Worm (Caenorhabditis elegans) whole organism, mixed stage, embryonic: ENCODE measurements around the gene srx-41.

ENCODE experiments used
- M03D4.4 ChIP-seq: sonication (generic microtip); optimal IDR thresholded peaks from 2 replicates; lab custom pipeline; 2017; ENCODE audit warnings: mild to moderate bottlenecking, missing genetic modification characterization, missing compliant biosample characterization
- ceh-39 ChIP-seq: fragments of 150-350 bp; optimal IDR thresholded peaks from 2 replicates; lab custom pipeline; 2014; ENCODE audit warnings: missing biosample characterization, missing genetic modification characterization
- ceh-43 ChIP-seq: fragments of 200-800 bp; sonication (Bioruptor generic); optimal IDR thresholded peaks from 2 replicates; lab custom pipeline; 2018; ENCODE audit warnings: mild to moderate bottlenecking, missing genetic modification characterization, moderate library complexity, missing compliant biosample characterization
- ceh-83 ChIP-seq: fragments of 200-800 bp; sonication (Bioruptor generic); optimal IDR thresholded peaks from 2 replicates; lab custom pipeline; 2018; ENCODE audit warnings: mild to moderate bottlenecking, missing genetic modification characterization, missing compliant biosample characterization
- ces-1 ChIP-seq: fragments of 150-350 bp; optimal IDR thresholded peaks from 2 replicates; lab custom pipeline; 2014; ENCODE audit warnings: missing biosample characterization, missing genetic modification reagents, missing genetic modification characterization
- cnd-1 ChIP-seq: fragments of 200-800 bp; sonication (Bioruptor generic); optimal IDR thresholded peaks from 2 replicates; lab custom pipeline; 2018; ENCODE audit warnings: mild to moderate bottlenecking, missing genetic modification characterization, missing compliant biosample characterization
- drap-1 ChIP-seq: fragments of 200-800 bp; sonication (Bioruptor generic); optimal IDR thresholded peaks from 3 replicates; lab custom pipeline; 2018; ENCODE audit warnings: mild to moderate bottlenecking, missing genetic modification characterization, missing compliant biosample characterization
- elt-1 ChIP-seq: sonication (generic microtip); optimal IDR thresholded peaks from 2 replicates; lab custom pipeline; 2017; ENCODE audit warnings: missing genetic modification characterization, mild to moderate bottlenecking, missing compliant biosample characterization, antibody characterized with exemption, moderate library complexity, borderline replicate concordance; ENCODE audit not compliant: insufficient read depth
- elt-3 ChIP-seq: fragments of 150-350 bp; optimal IDR thresholded peaks from 2 replicates; lab custom pipeline; 2014; ENCODE audit warnings: missing biosample characterization, missing genetic modification characterization
- flh-1 ChIP-seq: fragments of 200-800 bp; sonication (Bioruptor generic); optimal IDR thresholded peaks from 2 replicates; lab custom pipeline; 2018; ENCODE audit warnings: mild to moderate bottlenecking, missing genetic modification characterization, moderate library complexity, missing compliant biosample characterization
- ham-2 ChIP-seq: fragments of 200-800 bp; sonication (Bioruptor generic); optimal IDR thresholded peaks from 2 replicates; lab custom pipeline; 2018; ENCODE audit warnings: mild to moderate bottlenecking, missing genetic modification characterization, missing compliant biosample characterization
- hlh-1 ChIP-seq: fragments of 150-350 bp; optimal IDR thresholded peaks from 2 replicates; lab custom pipeline; 2014; ENCODE audit warnings: missing biosample characterization, missing genetic modification reagents, missing genetic modification characterization
- lin-13 ChIP-seq: fragments of 150-350 bp; optimal IDR thresholded peaks from 2 replicates; lab custom pipeline; 2014; ENCODE audit warnings: missing biosample characterization, missing genetic modification characterization
- lin-32 ChIP-seq: fragments of 200-800 bp; sonication (Bioruptor generic); optimal IDR thresholded peaks from 2 replicates; lab custom pipeline; 2018; ENCODE audit warnings: mild to moderate bottlenecking, missing genetic modification characterization, missing compliant biosample characterization
- lsy-2 ChIP-seq: fragments of 150-350 bp; optimal IDR thresholded peaks from 2 replicates; lab custom pipeline; 2014; ENCODE audit warnings: missing biosample characterization, missing genetic modification characterization
- mab-5 ChIP-seq: fragments of 150-350 bp; optimal IDR thresholded peaks from 2 replicates; lab custom pipeline; 2014; ENCODE audit warnings: missing biosample characterization, missing genetic modification characterization
- mep-1 ChIP-seq: fragments of 150-350 bp; optimal IDR thresholded peaks from 2 replicates; lab custom pipeline; 2017; ENCODE audit warnings: missing biosample characterization, missing genetic modification reagents, missing genetic modification characterization, inconsistent platforms
- mls-2 ChIP-seq: sonication (generic microtip); optimal IDR thresholded peaks from 2 replicates; lab custom pipeline; 2016; ENCODE audit warnings: mild to moderate bottlenecking, missing genetic modification characterization, moderate library complexity, missing compliant biosample characterization
- nhr-12 ChIP-seq: fragments of 150-350 bp; optimal IDR thresholded peaks from 2 replicates; lab custom pipeline; 2014; ENCODE audit warnings: missing biosample characterization, missing genetic modification characterization
- nhr-2 ChIP-seq: fragments of 150-350 bp; optimal IDR thresholded peaks from 2 replicates; lab custom pipeline; 2014; ENCODE audit warnings: missing biosample characterization, missing genetic modification characterization
- nhr-237 ChIP-seq: fragments of 150-350 bp; optimal IDR thresholded peaks from 2 replicates; lab custom pipeline; 2014; ENCODE audit warnings: missing biosample characterization, missing genetic modification characterization
- nhr-28 ChIP-seq: fragments of 150-350 bp; optimal IDR thresholded peaks from 2 replicates; lab custom pipeline; 2014; ENCODE audit warnings: missing biosample characterization, missing genetic modification characterization
- sem-2 ChIP-seq: fragments of 200-800 bp; sonication (Bioruptor generic); optimal IDR thresholded peaks from 2 replicates; lab custom pipeline; 2018; ENCODE audit warnings: mild to moderate bottlenecking, missing genetic modification characterization, missing compliant biosample characterization
- snpc-4 ChIP-seq: fragments of 150-350 bp; optimal IDR thresholded peaks from 2 replicates; lab custom pipeline; 2014; ENCODE audit warnings: missing biosample characterization, missing genetic modification characterization
- sptf-1 ChIP-seq: sonication (generic microtip); optimal IDR thresholded peaks from 2 replicates; lab custom pipeline; 2017; ENCODE audit warnings: mild to moderate bottlenecking, missing genetic modification characterization, moderate library complexity, missing compliant biosample characterization
- tbx-8 ChIP-seq: fragments of 200-800 bp; sonication (Bioruptor generic); optimal IDR thresholded peaks from 2 replicates; lab custom pipeline; 2018; ENCODE audit warnings: mild to moderate bottlenecking, missing genetic modification characterization, moderate library complexity, missing compliant biosample characterization
- unc-120 ChIP-seq: sonication (generic microtip); optimal IDR thresholded peaks from 2 replicates; lab custom pipeline; 2017; ENCODE audit warnings: missing genetic modification characterization, missing compliant biosample characterization; ENCODE audit not compliant: poor library complexity, severe bottlenecking
- unc-39 ChIP-seq: fragments of 150-350 bp; optimal IDR thresholded peaks from 2 replicates; lab custom pipeline; 2014; ENCODE audit warnings: missing biosample characterization, missing genetic modification characterization
- unc-62 ChIP-seq: fragments of 150-350 bp; optimal IDR thresholded peaks from 2 replicates; lab custom pipeline; 2014; ENCODE audit warnings: missing biosample characterization, missing genetic modification reagents, missing genetic modification characterization
- zip-8 ChIP-seq: fragments of 150-350 bp; optimal IDR thresholded peaks from 2 replicates; lab custom pipeline; 2014; ENCODE audit warnings: missing biosample characterization, missing genetic modification characterization

srx-41 gene

DNA sequence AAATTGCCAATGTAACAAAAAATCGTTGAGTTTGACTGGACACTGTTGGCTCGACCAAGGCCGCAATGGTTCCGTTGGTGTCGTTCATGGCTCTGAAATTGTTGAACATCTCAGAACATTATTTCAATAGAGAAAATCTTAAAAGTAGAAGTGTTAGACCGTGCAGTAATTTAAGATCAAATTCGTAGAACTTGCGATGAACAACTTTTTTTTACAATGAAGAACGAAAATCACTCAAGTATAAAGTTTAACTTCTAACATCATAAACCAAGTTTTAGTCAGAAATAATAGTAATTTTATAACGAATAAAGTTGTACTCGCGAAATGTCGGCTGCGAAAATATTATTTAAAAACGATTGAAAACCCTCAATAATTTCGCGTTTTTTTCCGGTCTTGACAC, at the start of gene srx-41:
Gene srx-41, minus strand, starts transcription at position 101 of the 400 bp plus-strand sequence.
- no peak for TF ChIP-seq sem-2 (GFP tag; lab: Kevin White, UChicago)
- TF ChIP-seq elt-1 = no peak
- TF ChIP-seq cnd-1 (tag; lab: Kevin White, UChicago) = no peak
- TF ChIP-seq mls-2 (tag; lab: Kevin White, UChicago) = no peak
- no peak for TF ChIP-seq ceh-39 (tag; lab: Kevin White, UChicago)
- no peak for TF ChIP-seq zip-8 (tag; lab: Kevin White, UChicago)
- no peak for TF ChIP-seq nhr-2 (tag; lab: Kevin White, UChicago)

DNA sequence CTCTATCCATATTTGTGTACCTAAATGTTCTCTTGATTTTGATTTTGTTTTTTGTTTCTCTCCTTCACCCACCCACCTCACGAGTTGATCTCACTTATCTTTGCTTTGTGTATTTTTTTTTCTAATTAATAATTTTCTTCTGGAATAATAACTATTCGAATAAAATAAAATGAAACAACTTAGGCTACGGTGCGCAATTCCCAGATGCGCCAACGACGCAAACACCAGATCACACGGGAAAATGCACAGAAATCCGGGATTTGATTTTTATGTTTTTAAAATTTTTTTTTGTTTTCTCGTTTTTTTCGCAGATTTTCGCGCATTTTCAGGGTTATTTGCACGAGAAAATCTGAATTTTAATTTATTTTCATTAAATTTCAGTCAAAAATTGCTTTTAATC, 49.3 kb upstream of the srx-41 start:
- TF ChIP-seq ces-1 (GFP tag; lab: Kevin White, UChicago) (no peak), cnd-1 (tag; lab: Kevin White, UChicago) (no peak), lsy-2 (peak; percentile 47), flh-1 (no peak)

DNA sequence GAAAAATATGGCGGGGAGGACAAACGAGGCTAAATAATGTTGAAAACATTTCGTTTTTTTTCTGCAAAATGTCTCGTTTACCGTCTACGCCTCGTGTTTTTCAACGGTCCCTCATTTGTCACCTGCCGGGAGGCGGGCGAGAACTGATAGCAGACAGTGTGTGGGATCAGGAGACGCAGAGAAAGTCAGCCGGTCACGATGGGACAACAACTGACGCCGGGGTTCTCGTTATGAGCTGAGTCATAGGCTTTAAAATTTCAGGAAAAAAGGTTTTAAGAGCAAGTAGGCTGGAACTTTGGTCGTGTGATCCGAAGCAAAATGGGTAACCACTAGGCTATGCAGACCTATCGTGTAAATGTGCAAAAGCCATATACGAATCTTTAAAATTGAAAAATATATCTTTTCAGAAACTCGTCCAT, 48.8 kb upstream of the srx-41 start, which contains the start of gene W08A12.2:
Gene W08A12.2, minus strand, starts transcription at position 103 of the 419 bp plus-strand sequence.
- no peak for TF ChIP-seq snpc-4
- no peak for TF ChIP-seq tbx-8 (GFP tag; lab: Kevin White, UChicago)
- TF ChIP-seq hlh-1 (tag; lab: Kevin White, UChicago) = peak; percentile 98
- no peak for TF ChIP-seq mab-5
- TF ChIP-seq lin-13 (tag; lab: Kevin White, UChicago) = no peak
- TF ChIP-seq ces-1 (GFP tag; lab: Kevin White, UChicago) = no peak
- TF ChIP-seq unc-120 (tag; lab: Kevin White, UChicago) = peak; percentile 58
- no peak for TF ChIP-seq nhr-237
- TF ChIP-seq lsy-2 = no peak
- no peak for TF ChIP-seq nhr-12 (tag; lab: Kevin White, UChicago)
- peak; percentile 25 for TF ChIP-seq nhr-2 (tag; lab: Kevin White, UChicago)
- peak; percentile 7 for TF ChIP-seq unc-62
- no peak for TF ChIP-seq ceh-39 (tag; lab: Kevin White, UChicago)
- no peak for TF ChIP-seq mls-2 (tag; lab: Kevin White, UChicago)

DNA sequence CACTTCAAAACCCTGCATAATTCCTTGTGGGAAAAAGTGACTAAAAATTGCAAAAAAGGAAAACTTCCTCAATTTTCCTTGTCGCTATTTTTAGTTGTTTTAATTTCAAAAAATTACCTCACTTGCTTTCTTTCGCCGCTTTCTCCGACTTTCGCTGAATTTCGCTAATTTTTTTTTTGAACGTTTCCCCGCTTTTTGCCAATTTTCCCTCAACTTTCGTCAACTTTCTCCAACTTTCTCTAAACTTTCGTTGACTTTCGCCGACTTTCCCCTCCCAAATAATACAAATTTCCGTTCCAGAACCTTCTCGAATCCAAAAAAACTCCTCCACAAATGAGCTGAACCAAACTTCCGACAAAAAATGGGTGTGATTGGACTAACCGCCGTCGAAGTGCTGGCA, 45.6 kb upstream of the srx-41 start, which contains the start of gene W08A12.3:
Gene W08A12.3, plus strand, starts transcription at position 301 of the 400 bp plus-strand sequence.
- TF ChIP-seq flh-1 (no peak), mep-1 (tag; lab: Kevin White, UChicago) (no peak), hlh-1 (tag; lab: Kevin White, UChicago) (no peak), unc-62 (no peak), nhr-2 (tag; lab: Kevin White, UChicago) (no peak), elt-1 (no peak), unc-120 (tag; lab: Kevin White, UChicago) (no peak), M03D4.4 (tag; lab: Kevin White, UChicago) (no peak), ham-2 (no peak), sptf-1 (no peak), ceh-43 (no peak), unc-39 (no peak), mab-5 (no peak), elt-3 (tag; lab: Kevin White, UChicago) (no peak)
- TF ChIP-seq, all 35 proteins: peak for 0

DNA sequence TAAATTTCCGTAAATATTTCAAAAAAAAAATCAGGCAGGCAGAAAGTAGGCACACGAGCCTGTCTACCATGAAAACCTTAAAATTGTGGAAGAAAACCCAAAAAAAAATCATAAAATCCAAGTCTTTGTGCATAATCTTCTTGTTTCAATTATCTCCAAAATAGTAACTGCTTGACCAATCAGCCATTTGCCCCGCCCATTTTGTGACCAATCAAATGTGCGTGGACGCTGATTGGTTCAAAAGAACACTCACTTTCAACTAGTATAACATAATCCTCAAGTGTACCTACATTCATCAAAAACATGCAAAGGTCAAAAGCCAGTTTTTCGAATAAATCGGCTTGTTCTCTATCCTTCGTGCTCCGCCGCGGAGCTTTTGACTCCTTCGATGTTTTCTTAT, 41.5 kb upstream of the srx-41 start:
- TF ChIP-seq nhr-2 (tag; lab: Kevin White, UChicago) (no peak), drap-1 (GFP tag; lab: Kevin White, UChicago) (no peak), elt-1 (no peak), mab-5 (no peak), sem-2 (GFP tag; lab: Kevin White, UChicago) (no peak), ceh-39 (tag; lab: Kevin White, UChicago) (no peak), lin-32 (GFP tag; lab: Kevin White, UChicago) (no peak), zip-8 (tag; lab: Kevin White, UChicago) (no peak), hlh-1 (tag; lab: Kevin White, UChicago) (no peak), mls-2 (tag; lab: Kevin White, UChicago) (no peak), M03D4.4 (tag; lab: Kevin White, UChicago) (no peak), nhr-12 (tag; lab: Kevin White, UChicago) (no peak), unc-39 (no peak), mep-1 (tag; lab: Kevin White, UChicago) (no peak)

DNA sequence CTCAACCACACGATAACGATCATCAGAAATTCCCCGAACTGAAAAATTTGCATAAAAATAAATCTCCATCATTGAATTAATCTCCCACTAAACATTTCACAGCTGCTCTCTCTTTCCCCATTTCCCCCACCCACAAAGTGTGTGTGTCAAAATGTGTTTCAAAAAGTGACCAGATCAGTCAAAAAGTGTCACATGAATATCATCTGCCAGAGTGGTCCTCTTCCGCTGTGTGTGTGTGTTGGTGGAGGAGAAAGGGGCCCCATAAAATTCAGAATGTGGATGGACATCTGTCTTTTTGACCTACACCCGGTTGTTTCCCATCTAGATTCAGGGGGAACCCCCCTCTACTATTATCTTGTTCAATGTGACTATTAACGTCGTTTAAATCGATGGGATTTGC, 40.2 kb upstream of the srx-41 start:
- TF ChIP-seq unc-120 (tag; lab: Kevin White, UChicago) (peak; percentile 63), hlh-1 (tag; lab: Kevin White, UChicago) (peak; percentile 55), cnd-1 (tag; lab: Kevin White, UChicago) (peak; percentile 39), nhr-28 (tag; lab: Kevin White, UChicago) (no peak), unc-62 (peak; percentile 94), ceh-83 (GFP tag; lab: Kevin White, UChicago) (no peak)
